Fruit fly (Drosophila melanogaster) whole organism, embryonic: ENCODE results near the gene CG15717.

ENCODE experiments used
- CG10209 ChIP-seq: fragments of 200-800 bp; sonication (Bioruptor generic); optimal IDR thresholded peaks from 3 replicates; lab custom pipeline; 2017; ENCODE audit warnings: missing biosample characterization, mild to moderate bottlenecking, missing genetic modification characterization, missing genetic modification reagents
- CG11504 ChIP-seq: fragments of 200-800 bp; sonication (Bioruptor generic); optimal IDR thresholded peaks from 3 replicates; lab custom pipeline; 2019; ENCODE audit warnings: missing biosample characterization, mild to moderate bottlenecking, missing genetic modification characterization, moderate library complexity
- CG13287 ChIP-seq: fragments of 200-800 bp; sonication (Bioruptor generic); IDR thresholded peaks from 2 replicates; pipeline ENCODE4 v1.3.6; 2022; ENCODE audit warnings: missing biosample characterization, missing genetic modification characterization; ENCODE audit not compliant: partially characterized antibody
- CG14014 ChIP-seq: fragments of 200-800 bp; sonication (Bioruptor generic); IDR thresholded peaks from 2 replicates; pipeline ENCODE4 v1.3.6; 2022; ENCODE audit warnings: missing biosample characterization, missing genetic modification characterization
- CG14860 ChIP-seq: fragments of 200-800 bp; sonication (Bioruptor generic); IDR thresholded peaks from 3 replicates; pipeline ENCODE4 v1.3.6; 2022; ENCODE audit warnings: missing biosample characterization, missing genetic modification characterization; ENCODE audit not compliant: partially characterized antibody
- CG1529 ChIP-seq: fragments of 200-800 bp; sonication (Bioruptor generic); optimal IDR thresholded peaks from 3 replicates; lab custom pipeline; 2018; ENCODE audit warnings: missing biosample characterization, missing genetic modification characterization
- CG16813 ChIP-seq: fragments of 200-800 bp; sonication (Bioruptor generic); IDR thresholded peaks from 3 replicates; pipeline ENCODE4 v1.3.6; 2022; ENCODE audit warnings: missing biosample characterization, missing genetic modification characterization; ENCODE audit not compliant: partially characterized antibody
- CG17361 ChIP-seq: fragments of 200-800 bp; sonication (Bioruptor generic); IDR thresholded peaks from 3 replicates; pipeline ENCODE4 v1.3.6; 2022; ENCODE audit warnings: missing biosample characterization, missing genetic modification characterization
- CG17568 ChIP-seq: fragments of 200-800 bp; sonication (Bioruptor generic); optimal IDR thresholded peaks from 2 replicates; lab custom pipeline; 2018; ENCODE audit warnings: missing biosample characterization, mild to moderate bottlenecking, missing genetic modification characterization, moderate library complexity
- CG18599 ChIP-seq: fragments of 200-800 bp; sonication (Bioruptor generic); optimal IDR thresholded peaks from 3 replicates; lab custom pipeline; 2017; ENCODE audit warnings: missing biosample characterization, missing genetic modification characterization, mild to moderate bottlenecking, moderate library complexity, missing genetic modification reagents
- CG3726 ChIP-seq: fragments of 200-800 bp; sonication (Bioruptor generic); IDR thresholded peaks from 3 replicates; pipeline ENCODE4, ENCODE4 v1.3.6; 2022; ENCODE audit warnings: missing biosample characterization, missing genetic modification characterization
- CG5953 ChIP-seq: fragments of 200-800 bp; sonication (Bioruptor generic); IDR thresholded peaks from 2 replicates; pipeline ENCODE4 v1.3.6; 2022; ENCODE audit warnings: missing biosample characterization, missing genetic modification characterization
- CG6272 ChIP-seq: fragments of 200-800 bp; sonication (Bioruptor generic); IDR thresholded peaks from 2 replicates; pipeline ENCODE4 v1.3.6; 2022; ENCODE audit warnings: missing biosample characterization, missing genetic modification characterization
- CG6854 ChIP-seq: fragments of 200-800 bp; sonication (Bioruptor generic); optimal IDR thresholded peaks from 3 replicates; lab custom pipeline; 2017; ENCODE audit warnings: missing biosample characterization, mild to moderate bottlenecking, missing genetic modification characterization
- CG7372 ChIP-seq: fragments of 200-800 bp; sonication (Bioruptor generic); IDR thresholded peaks from 2 replicates; pipeline ENCODE4 v1.3.6; 2022; ENCODE audit warnings: missing biosample characterization, missing genetic modification characterization
- CG8281 ChIP-seq: fragments of 200-800 bp; sonication (Bioruptor generic); optimal IDR thresholded peaks from 2 replicates; lab custom pipeline; 2018; ENCODE audit warnings: missing biosample characterization, mild to moderate bottlenecking, missing genetic modification characterization, moderate library complexity
- Dbx ChIP-seq: fragments of 200-800 bp; sonication (Bioruptor generic); IDR thresholded peaks from 3 replicates; pipeline ENCODE4 v1.3.6; 2022; ENCODE audit warnings: missing biosample characterization, missing genetic modification characterization
- Dfd ChIP-seq, 2 experiments: fragments of >200 bp; optimal IDR thresholded peaks; 2 replicates each; lab custom pipeline; 2017; ENCODE audit warnings: missing biosample characterization in 2 of 2, missing genetic modification characterization in 2 of 2
- Gug ChIP-seq: fragments of 200-800 bp; sonication (Bioruptor generic); IDR thresholded peaks from 4 replicates; pipeline ENCODE4 v1.3.6; 2022; ENCODE audit warnings: missing biosample characterization, missing genetic modification characterization
- HLHmδ ChIP-seq: fragments of 200-800 bp; sonication (Bioruptor generic); optimal IDR thresholded peaks from 2 replicates; lab custom pipeline; 2018; ENCODE audit warnings: missing biosample characterization, mild to moderate bottlenecking, missing genetic modification characterization, moderate library complexity
- Hey ChIP-seq: fragments of 200-800 bp; sonication (Bioruptor generic); optimal IDR thresholded peaks from 3 replicates; lab custom pipeline; 2018; ENCODE audit warnings: missing biosample characterization, mild to moderate bottlenecking, missing genetic modification characterization
- Hr39 ChIP-seq: fragments of >200 bp; optimal IDR thresholded peaks from 2 replicates; lab custom pipeline; 2017
- NC2β ChIP-seq: fragments of 200-800 bp; sonication (Bioruptor generic); optimal IDR thresholded peaks from 2 replicates; lab custom pipeline; 2016; ENCODE audit warnings: missing biosample characterization, missing genetic modification characterization
- TFAM ChIP-seq: fragments of 200-800 bp; sonication (Bioruptor generic); optimal IDR thresholded peaks from 2 replicates; lab custom pipeline; 2017; ENCODE audit warnings: missing biosample characterization, missing genetic modification characterization, inconsistent platforms
- Xrp1 ChIP-seq: fragments of 200-800 bp; sonication (Bioruptor generic); IDR thresholded peaks from 2 replicates; pipeline ENCODE4 v1.3.6; 2022; ENCODE audit warnings: missing biosample characterization, missing genetic modification characterization
- ac ChIP-seq: fragments of 200-800 bp; sonication (Bioruptor generic); optimal IDR thresholded peaks from 3 replicates; lab custom pipeline; 2017; ENCODE audit warnings: missing biosample characterization, mild to moderate bottlenecking, missing genetic modification characterization
- amos ChIP-seq: fragments of 200-800 bp; sonication (Bioruptor generic); IDR thresholded peaks from 2 replicates; pipeline ENCODE4 v1.3.6; 2022; ENCODE audit warnings: missing biosample characterization, missing genetic modification characterization; ENCODE audit not compliant: partially characterized antibody
- bcd ChIP-seq: fragments of 200-800 bp; sonication (Bioruptor generic); optimal IDR thresholded peaks from 2 replicates; lab custom pipeline; 2017; ENCODE audit warnings: missing biosample characterization, mild to moderate bottlenecking, missing genetic modification characterization
- bigmax ChIP-seq: fragments of 200-800 bp; sonication (Bioruptor generic); optimal IDR thresholded peaks from 2 replicates; lab custom pipeline; 2018; ENCODE audit warnings: missing biosample characterization, mild to moderate bottlenecking, missing genetic modification characterization
- chn ChIP-seq: fragments of 200-800 bp; sonication (Bioruptor generic); optimal IDR thresholded peaks from 2 replicates; lab custom pipeline; 2016; ENCODE audit warnings: missing biosample characterization, missing genetic modification characterization
- danr ChIP-seq: fragments of 200-800 bp; sonication (Bioruptor generic); IDR thresholded peaks from 2 replicates; pipeline ENCODE4 v1.3.6; 2022; ENCODE audit warnings: missing biosample characterization, missing genetic modification characterization
- disco-r ChIP-seq: fragments of 200-800 bp; sonication (Bioruptor generic); optimal IDR thresholded peaks from 2 replicates; lab custom pipeline; 2016; ENCODE audit warnings: missing biosample characterization, missing genetic modification characterization
- dmrt11E ChIP-seq: fragments of 200-800 bp; sonication (Bioruptor generic); optimal IDR thresholded peaks from 3 replicates; lab custom pipeline; 2018; ENCODE audit warnings: missing biosample characterization, mild to moderate bottlenecking, missing genetic modification characterization, moderate library complexity
- eve ChIP-seq, 2 experiments: fragments of >200 bp; optimal IDR thresholded peaks; 2 replicates each; lab custom pipeline; 2017; ENCODE audit warnings: missing biosample characterization in 2 of 2, missing genetic modification characterization in 2 of 2
- exex ChIP-seq: fragments of 200-800 bp; sonication (Bioruptor generic); optimal IDR thresholded peaks from 4 replicates; lab custom pipeline; 2018; ENCODE audit warnings: missing biosample characterization, mild to moderate bottlenecking, missing genetic modification characterization, moderate library complexity
- fd96Cb ChIP-seq: fragments of 200-800 bp; sonication (Bioruptor generic); optimal IDR thresholded peaks from 2 replicates; lab custom pipeline; 2018; ENCODE audit warnings: missing biosample characterization, mild to moderate bottlenecking, missing genetic modification characterization, moderate library complexity
- fru ChIP-seq: fragments of >200 bp; optimal IDR thresholded peaks from 2 replicates; lab custom pipeline; 2017
- lmd ChIP-seq: fragments of 200-800 bp; sonication (Bioruptor generic); IDR thresholded peaks from 2 replicates; pipeline ENCODE4 v1.3.6; 2022; ENCODE audit warnings: missing biosample characterization, missing genetic modification characterization
- mld ChIP-seq: fragments of 200-800 bp; sonication (Bioruptor generic); IDR thresholded peaks from 3 replicates; pipeline ENCODE4 v1.3.6; 2022; ENCODE audit warnings: missing biosample characterization, missing genetic modification characterization; ENCODE audit not compliant: partially characterized antibody
- nom ChIP-seq: fragments of 200-800 bp; sonication (Bioruptor generic); optimal IDR thresholded peaks from 2 replicates; lab custom pipeline; 2017; ENCODE audit warnings: missing biosample characterization, missing genetic modification characterization, mild to moderate bottlenecking, moderate library complexity, missing genetic modification reagents
- phol ChIP-seq: fragments of 200-800 bp; sonication (Bioruptor generic); optimal IDR thresholded peaks from 3 replicates; lab custom pipeline; 2018; ENCODE audit warnings: missing biosample characterization, mild to moderate bottlenecking, missing genetic modification characterization, moderate library complexity
- pita ChIP-seq: fragments of 200-800 bp; sonication (Bioruptor generic); optimal IDR thresholded peaks from 2 replicates; lab custom pipeline; 2017; ENCODE audit warnings: missing biosample characterization, mild to moderate bottlenecking, missing genetic modification characterization
- ranshi ChIP-seq: fragments of 200-800 bp; sonication (Bioruptor generic); IDR thresholded peaks from 2 replicates; pipeline ENCODE4 v1.3.6; 2022; ENCODE audit warnings: missing biosample characterization, missing genetic modification characterization
- repo ChIP-seq: fragments of 200-800 bp; sonication (Bioruptor generic); optimal IDR thresholded peaks from 2 replicates; lab custom pipeline; 2016; ENCODE audit warnings: missing biosample characterization, missing genetic modification characterization
- sd ChIP-seq: fragments of 200-800 bp; sonication (Bioruptor generic); optimal IDR thresholded peaks from 3 replicates; lab custom pipeline; 2018; ENCODE audit warnings: missing biosample characterization, mild to moderate bottlenecking, missing genetic modification characterization, moderate library complexity
- sob ChIP-seq: fragments of 200-800 bp; sonication (Bioruptor generic); IDR thresholded peaks from 2 replicates; pipeline ENCODE4 v1.3.6; 2022; ENCODE audit warnings: missing biosample characterization, missing genetic modification characterization
- tin ChIP-seq: fragments of 200-800 bp; sonication (Bioruptor generic); optimal IDR thresholded peaks from 3 replicates; lab custom pipeline; 2016; ENCODE audit warnings: missing biosample characterization, missing genetic modification characterization
- ttk ChIP-seq: fragments of 200-800 bp; sonication (Bioruptor generic); IDR thresholded peaks from 2 replicates; pipeline ENCODE4 v2.1.2; 2022; ENCODE audit warnings: missing biosample characterization, missing genetic modification characterization
- vvl ChIP-seq: fragments of 200-800 bp; sonication (Bioruptor generic); IDR thresholded peaks from 2 replicates; pipeline ENCODE4 v1.3.6; 2022; ENCODE audit warnings: missing biosample characterization, missing genetic modification characterization
- wdn ChIP-seq: fragments of 200-800 bp; sonication (Bioruptor generic); IDR thresholded peaks from 2 replicates; pipeline ENCODE4 v1.3.6; 2022; ENCODE audit warnings: missing biosample characterization, missing genetic modification characterization
- zen ChIP-seq: fragments of 200-800 bp; sonication (Bioruptor generic); optimal IDR thresholded peaks from 3 replicates; lab custom pipeline; 2018; ENCODE audit warnings: missing biosample characterization, mild to moderate bottlenecking, missing genetic modification characterization, moderate library complexity
- zfh2 ChIP-seq: fragments of 200-800 bp; sonication (Bioruptor generic); optimal IDR thresholded peaks from 2 replicates; lab custom pipeline; 2016; ENCODE audit warnings: missing biosample characterization, missing genetic modification characterization

The CG15717 gene

DNA sequence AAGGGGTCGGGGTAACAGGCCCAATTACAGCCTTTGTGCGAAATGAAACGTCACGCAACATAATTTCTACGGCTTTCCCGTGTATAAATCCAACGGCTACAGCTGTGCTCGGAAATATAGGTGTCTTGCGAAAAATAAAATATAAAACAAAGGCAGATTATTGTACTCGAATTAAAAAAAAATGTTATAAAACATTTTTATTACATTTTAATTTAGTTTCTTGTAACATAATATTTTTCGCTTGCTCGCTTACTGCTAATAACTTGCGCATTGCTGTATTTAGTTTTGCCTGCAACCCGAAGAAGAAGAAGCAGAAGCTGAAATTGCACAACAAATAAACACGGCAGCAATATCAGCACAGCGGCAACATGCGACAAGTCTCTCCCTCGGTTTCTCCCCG, 14.3 kb downstream of the CG15717 start (continued):
- TF ChIP-seq wdn (GFP tag; lab: Robert Waterston, UW) (no peak), Dbx (GFP tag; lab: Robert Waterston, UW) (no peak), Gug (GFP tag; lab: Robert Waterston, UW) (no peak), CG13287 (GFP tag; lab: Robert Waterston, UW) (no peak), Hey (tag; lab: Kevin White, UChicago) (no peak), zen (tag; lab: Kevin White, UChicago) (peak; percentile 81), CG8281 (tag; lab: Kevin White, UChicago) (no peak), CG16813 (no peak), CG17361 (GFP tag; lab: Robert Waterston, UW) (0 out of 3 replicates have a peak, but pooled peaks have one; percentile 36), CG6854 (no peak), Xrp1 (GFP tag; lab: Robert Waterston, UW) (peak; percentile 65; the same call in 1 of the 2 replicates), CG11504 (tag; lab: Kevin White, UChicago) (peak; percentile 67), phol (peak; percentile 51), HLHmδ (GFP tag; lab: Kevin White, UChicago) (no peak), nom (GFP tag; lab: Kevin White, UChicago) (peak; percentile 58), CG6272 (no peak), CG14014 (peak; percentile 55; the same call in 1 of the 2 replicates), eve (GFP tag; optimal IDR thresholded peaks at IDR 0.05; lab: Kevin White, UChicago) (peak in 1 of 2 experiments; percentile 50), CG7372 (GFP tag; lab: Robert Waterston, UW) (no peak), ttk (GFP tag; lab: Robert Waterston, UW) (0 out of 2 replicates have a peak, but pooled peaks have one; percentile 17), lmd (peak; percentile 42; the same call in 1 of the 2 replicates), chn (GFP tag; lab: Kevin White, UChicago) (no peak), CG3726 (no peak), dmrt11E (tag; lab: Kevin White, UChicago) (peak; percentile 31), disco-r (GFP tag; lab: Kevin White, UChicago) (no peak), CG10209 (peak; percentile 36), CG18599 (no peak), Hr39 (lab: Kevin White, UChicago) (no peak), Dfd (GFP tag; optimal IDR thresholded peaks at IDR 0.05; lab: Kevin White, UChicago) (no peak), fru (lab: Kevin White, UChicago) (no peak), CG5953 (GFP tag; lab: Robert Waterston, UW) (no peak), amos (no peak), ranshi (GFP tag; lab: Robert Waterston, UW) (no peak), sd (tag; lab: Kevin White, UChicago) (no peak), zfh2 (GFP tag; lab: Kevin White, UChicago) (no peak), ac (GFP tag; lab: Kevin White, UChicago) (no peak), tin (GFP tag; lab: Kevin White, UChicago) (no peak), CG14860 (GFP tag; lab: Robert Waterston, UW) (no peak), bcd (GFP tag; lab: Kevin White, UChicago) (peak; percentile 9), bigmax (GFP tag; lab: Kevin White, UChicago) (no peak), vvl (peak; percentile 66), TFAM (no peak), NC2β (GFP tag; lab: Kevin White, UChicago) (no peak), mld (GFP tag; lab: Robert Waterston, UW) (no peak), pita (GFP tag; lab: Kevin White, UChicago) (no peak), exex (tag; lab: Kevin White, UChicago) (no peak), sob (GFP tag; lab: Robert Waterston, UW) (peak; percentile 42; the same call in 1 of the 2 replicates), danr (GFP tag; lab: Robert Waterston, UW) (no peak), repo (GFP tag; lab: Kevin White, UChicago) (no peak), CG17568 (GFP tag; lab: Kevin White, UChicago) (no peak), CG1529 (GFP tag; lab: Kevin White, UChicago) (no peak), fd96Cb (tag; lab: Kevin White, UChicago) (peak; percentile 50)
